Worm (Caenorhabditis elegans): Measurements from ENCODE around the gene C29F3.3.

DNA sequence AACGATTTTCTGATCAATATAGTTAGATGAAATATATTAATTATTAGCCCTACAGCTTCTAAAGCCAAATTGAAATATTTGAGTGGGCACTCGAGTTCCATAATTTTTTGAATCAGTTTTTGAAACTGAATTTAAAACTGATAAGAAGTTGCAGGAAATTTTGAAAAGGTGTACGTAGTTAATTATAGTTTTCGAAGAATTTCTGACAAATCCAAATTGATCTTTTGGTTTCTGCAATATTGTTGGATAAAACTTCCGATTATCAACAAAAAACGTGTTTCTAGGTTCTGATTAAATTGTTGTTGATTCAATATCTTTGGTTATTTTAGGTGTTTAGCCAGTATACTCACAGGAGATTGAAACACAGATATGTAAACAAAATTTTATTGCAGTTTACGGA is 40.4 kb downstream of the C29F3.3 start, which contains the start of gene T26H8.4:
- no peak for TF ChIP-seq unc-62 (GFP tag; optimal IDR thresholded peaks at IDR 0.05)
- no peak for TF ChIP-seq madf-10 (tag; optimal IDR thresholded peaks at IDR 0.05)
- TF ChIP-seq madf-3 (GFP tag; IDR thresholded peaks at IDR 0.05): no peak
- TF ChIP-seq ztf-18 (tag; optimal IDR thresholded peaks at IDR 0.05): no peak
- TF ChIP-seq lin-35 (GFP tag; optimal IDR thresholded peaks at IDR 0.05): no peak
- no peak for TF ChIP-seq sdz-38 (tag; optimal IDR thresholded peaks at IDR 0.05)
- no peak for TF ChIP-seq chd-7 (tag; optimal IDR thresholded peaks at IDR 0.05)
- no peak for TF ChIP-seq akir-1 (GFP tag; optimal IDR thresholded peaks at IDR 0.05)
- TF ChIP-seq ceh-40 (GFP tag; IDR thresholded peaks at IDR 0.05): no peak
- no peak for TF ChIP-seq bed-1 (GFP tag; IDR thresholded peaks at IDR 0.05)
- no peak for TF ChIP-seq ZK185.1 (tag; optimal IDR thresholded peaks at IDR 0.05; ENCODE audit: poor library complexity, severe bottlenecking)
- no peak for TF ChIP-seq egrh-3 (GFP tag; IDR thresholded peaks at IDR 0.05)
- TF ChIP-seq rec-8 (tag; optimal IDR thresholded peaks at IDR 0.05): no peak

All from whole organism, young adult.